Fruit fly (Drosophila melanogaster) whole organism, prepupa: Measurements from ENCODE around the gene mxc.
A peak's percentile ranks its signal among the peaks of the same experiment; 100 is the strongest.

Source experiments
- CG10631 ChIP-seq: fragments of 200-800 bp; sonication (Bioruptor generic); optimal IDR thresholded peaks from 2 replicates; lab custom pipeline; 2016; ENCODE audit warnings: missing biosample characterization, missing genetic modification characterization
- CG10669 ChIP-seq: fragments of 200-800 bp; sonication (Bioruptor generic); optimal IDR thresholded peaks from 3 replicates; lab custom pipeline; 2018; ENCODE audit warnings: missing biosample characterization, mild to moderate bottlenecking, missing genetic modification characterization, moderate library complexity
- CG11294 ChIP-seq: fragments of 200-800 bp; sonication (Bioruptor generic); IDR thresholded peaks from 2 replicates; pipeline ENCODE4 v1.3.6; 2022; ENCODE audit warnings: missing biosample characterization, missing genetic modification characterization
- CG11902 ChIP-seq: fragments of 200-800 bp; sonication (Bioruptor generic); optimal IDR thresholded peaks from 3 replicates; lab custom pipeline; 2016; ENCODE audit warnings: missing biosample characterization, missing genetic modification characterization
- CG15336 ChIP-seq: fragments of 200-800 bp; sonication (Bioruptor generic); IDR thresholded peaks from 2 replicates; pipeline ENCODE4 v1.3.6; 2022; ENCODE audit warnings: missing biosample characterization, missing genetic modification characterization
- CG1621 ChIP-seq: fragments of 200-800 bp; sonication (Bioruptor generic); optimal IDR thresholded peaks from 3 replicates; lab custom pipeline; 2018; ENCODE audit warnings: missing biosample characterization, mild to moderate bottlenecking, missing genetic modification characterization
- CG16779 ChIP-seq: fragments of 200-800 bp; sonication (Bioruptor generic); optimal IDR thresholded peaks from 3 replicates; lab custom pipeline; 2017; ENCODE audit warnings: missing biosample characterization, mild to moderate bottlenecking, missing genetic modification characterization
- CG3032 ChIP-seq: fragments of 200-800 bp; optimal IDR thresholded peaks from 2 replicates; lab custom pipeline; 2019; ENCODE audit warnings: missing biosample characterization, mild to moderate bottlenecking, missing genetic modification characterization, moderate library complexity
- CG31627 ChIP-seq: fragments of 200-800 bp; sonication (Bioruptor generic); optimal IDR thresholded peaks from 3 replicates; lab custom pipeline; 2016; ENCODE audit warnings: missing biosample characterization, missing genetic modification characterization
- CG32006 ChIP-seq: fragments of 200-800 bp; sonication (Bioruptor generic); optimal IDR thresholded peaks from 3 replicates; lab custom pipeline; 2017; ENCODE audit warnings: missing biosample characterization, mild to moderate bottlenecking, missing genetic modification characterization
- CG34406 ChIP-seq: fragments of 200-800 bp; sonication (Bioruptor generic); optimal IDR thresholded peaks from 3 replicates; lab custom pipeline; 2016; ENCODE audit warnings: missing biosample characterization, missing genetic modification characterization
- CG3919 ChIP-seq: fragments of 200-800 bp; sonication (Bioruptor generic); optimal IDR thresholded peaks from 3 replicates; lab custom pipeline; 2016; ENCODE audit warnings: missing biosample characterization, missing genetic modification characterization
- CG4318 ChIP-seq: fragments of 200-800 bp; sonication (Bioruptor generic); optimal IDR thresholded peaks from 3 replicates; lab custom pipeline; 2017; ENCODE audit warnings: missing biosample characterization, mild to moderate bottlenecking, missing genetic modification characterization
- CG6163 ChIP-seq: fragments of 200-800 bp; sonication (Bioruptor generic); IDR thresholded peaks from 3 replicates; pipeline ENCODE4 v1.3.6; 2022; ENCODE audit warnings: missing biosample characterization, missing genetic modification characterization
- CG6276 ChIP-seq: fragments of 200-800 bp; sonication (Bioruptor generic); optimal IDR thresholded peaks from 2 replicates; lab custom pipeline; 2017; ENCODE audit warnings: missing biosample characterization, mild to moderate bottlenecking, missing genetic modification characterization
- CG6792 ChIP-seq: fragments of 200-800 bp; sonication (Bioruptor generic); optimal IDR thresholded peaks from 3 replicates; lab custom pipeline; 2016; ENCODE audit warnings: missing biosample characterization, missing genetic modification characterization
- CG6808 ChIP-seq: fragments of 200-800 bp; sonication (Bioruptor generic); optimal IDR thresholded peaks from 3 replicates; lab custom pipeline; 2017; ENCODE audit warnings: missing biosample characterization, missing genetic modification characterization, mild to moderate bottlenecking, moderate library complexity, missing genetic modification reagents
- CG6854 ChIP-seq: fragments of 200-800 bp; sonication (Bioruptor generic); optimal IDR thresholded peaks from 2 replicates; lab custom pipeline; 2017; ENCODE audit warnings: missing biosample characterization, mild to moderate bottlenecking, missing genetic modification characterization
- CG7368 ChIP-seq: fragments of 200-800 bp; sonication (Bioruptor generic); optimal IDR thresholded peaks from 3 replicates; lab custom pipeline; 2016; ENCODE audit warnings: missing biosample characterization, missing genetic modification characterization
- CG8119 ChIP-seq: fragments of 200-800 bp; sonication (Bioruptor generic); IDR thresholded peaks from 3 replicates; pipeline ENCODE4 v1.3.6; 2022; ENCODE audit warnings: missing biosample characterization, missing genetic modification characterization
- CG9139 ChIP-seq: fragments of 200-800 bp; sonication (Bioruptor generic); optimal IDR thresholded peaks from 3 replicates; lab custom pipeline; 2017; ENCODE audit warnings: missing biosample characterization, mild to moderate bottlenecking, missing genetic modification characterization
- Eip78C ChIP-seq: fragments of 200-800 bp; sonication (Bioruptor generic); peaks from one replicate; lab custom pipeline; 2016; ENCODE audit warnings: missing biosample characterization, missing genetic modification characterization
- Ets21C ChIP-seq: fragments of 200-800 bp; sonication (Bioruptor generic); optimal IDR thresholded peaks from 3 replicates; lab custom pipeline; 2016; ENCODE audit warnings: missing biosample characterization, missing genetic modification characterization
- Ets96B ChIP-seq: fragments of 200-800 bp; optimal IDR thresholded peaks from 2 replicates; lab custom pipeline; 2019; ENCODE audit warnings: missing biosample characterization, mild to moderate bottlenecking, missing genetic modification characterization, moderate library complexity
- Gug ChIP-seq: fragments of 200-800 bp; sonication (Bioruptor generic); IDR thresholded peaks from 2 replicates; pipeline ENCODE4 v1.3.6; 2022; ENCODE audit warnings: missing biosample characterization, missing genetic modification characterization
- Hr38 ChIP-seq: sonication (Bioruptor generic); optimal IDR thresholded peaks from 2 replicates; lab custom pipeline; 2016; ENCODE audit warnings: missing biosample characterization, missing genetic modification characterization
- Hr4 ChIP-seq: fragments of 200-800 bp; sonication (Bioruptor generic); optimal IDR thresholded peaks from 3 replicates; lab custom pipeline; 2016; ENCODE audit warnings: missing biosample characterization, missing genetic modification characterization
- Lpt ChIP-seq: fragments of 200-800 bp; sonication (Bioruptor generic); optimal IDR thresholded peaks from 3 replicates; lab custom pipeline; 2016; ENCODE audit warnings: missing biosample characterization, missing genetic modification characterization
- OdsH ChIP-seq: fragments of 200-800 bp; sonication (Bioruptor generic); optimal IDR thresholded peaks from 3 replicates; lab custom pipeline; 2016; ENCODE audit warnings: missing biosample characterization, missing genetic modification characterization
- Smox ChIP-seq: fragments of 200-800 bp; sonication (Bioruptor generic); optimal IDR thresholded peaks from 3 replicates; lab custom pipeline; 2016; ENCODE audit warnings: missing biosample characterization, missing genetic modification characterization
- Sox102F ChIP-seq: fragments of 200-800 bp; sonication (Bioruptor generic); optimal IDR thresholded peaks from 2 replicates; lab custom pipeline; 2016; ENCODE audit warnings: missing biosample characterization, mild to moderate bottlenecking, missing genetic modification characterization
- Sox14 ChIP-seq: fragments of 200-800 bp; sonication (Bioruptor generic); optimal IDR thresholded peaks from 3 replicates; lab custom pipeline; 2016; ENCODE audit warnings: missing biosample characterization, missing genetic modification characterization
- Sox15 ChIP-seq: fragments of 200-800 bp; sonication (Bioruptor generic); optimal IDR thresholded peaks from 3 replicates; lab custom pipeline; 2016; ENCODE audit warnings: missing biosample characterization, missing genetic modification characterization
- achi ChIP-seq: fragments of 200-800 bp; sonication (Bioruptor generic); optimal IDR thresholded peaks from 3 replicates; lab custom pipeline; 2016; ENCODE audit warnings: missing biosample characterization, missing genetic modification characterization
- acj6 ChIP-seq: fragments of 200-800 bp; sonication (Bioruptor generic); optimal IDR thresholded peaks from 3 replicates; lab custom pipeline; 2016; ENCODE audit warnings: missing biosample characterization, missing genetic modification characterization
- cyc ChIP-seq: fragments of 200-800 bp; sonication (Bioruptor generic); optimal IDR thresholded peaks from 3 replicates; lab custom pipeline; 2016; ENCODE audit warnings: missing biosample characterization, missing genetic modification characterization
- dac ChIP-seq: fragments of 200-800 bp; sonication (Bioruptor generic); optimal IDR thresholded peaks from 2 replicates; lab custom pipeline; 2017; ENCODE audit warnings: missing biosample characterization, mild to moderate bottlenecking, missing genetic modification characterization
- dsx ChIP-seq: fragments of 200-800 bp; optimal IDR thresholded peaks from 3 replicates; lab custom pipeline; 2019; ENCODE audit warnings: missing biosample characterization, mild to moderate bottlenecking, missing genetic modification characterization, moderate library complexity; ENCODE audit not compliant: poor library complexity, severe bottlenecking
- eg ChIP-seq: fragments of 200-800 bp; sonication (Bioruptor generic); IDR thresholded peaks from 3 replicates; pipeline ENCODE4 v1.3.6; 2022; ENCODE audit warnings: missing biosample characterization, missing genetic modification characterization
- fd85E ChIP-seq: fragments of 200-800 bp; sonication (Bioruptor generic); optimal IDR thresholded peaks from 3 replicates; lab custom pipeline; 2016; ENCODE audit warnings: missing biosample characterization, missing genetic modification characterization
- lz ChIP-seq: fragments of 200-800 bp; sonication (Bioruptor generic); optimal IDR thresholded peaks from 3 replicates; lab custom pipeline; 2016; ENCODE audit warnings: missing biosample characterization, missing genetic modification characterization
- net ChIP-seq: fragments of 200-800 bp; sonication (Bioruptor generic); optimal IDR thresholded peaks from 3 replicates; lab custom pipeline; 2016; ENCODE audit warnings: missing biosample characterization, missing genetic modification characterization
- pdm3 ChIP-seq: fragments of 200-800 bp; sonication (Bioruptor generic); optimal IDR thresholded peaks from 3 replicates; lab custom pipeline; 2016; ENCODE audit warnings: missing biosample characterization, missing genetic modification characterization
- spab ChIP-seq: fragments of 200-800 bp; sonication (Bioruptor generic); optimal IDR thresholded peaks from 2 replicates; lab custom pipeline; 2017; ENCODE audit warnings: missing biosample characterization, mild to moderate bottlenecking, missing genetic modification characterization, missing genetic modification reagents
- svp ChIP-seq: fragments of 200-800 bp; sonication (Bioruptor generic); peaks from one replicate; lab custom pipeline; 2016; ENCODE audit warnings: missing biosample characterization, missing genetic modification characterization
- topi ChIP-seq: fragments of 200-800 bp; sonication (Bioruptor generic); optimal IDR thresholded peaks from 3 replicates; lab custom pipeline; 2016; ENCODE audit warnings: missing biosample characterization, missing genetic modification characterization
- vri ChIP-seq: fragments of 200-800 bp; sonication (Bioruptor generic); optimal IDR thresholded peaks from 3 replicates; lab custom pipeline; 2016; ENCODE audit warnings: missing biosample characterization, mild to moderate bottlenecking, missing genetic modification characterization

The mxc gene

dm6 chrX:9210787-9211186 is 32.5 kb downstream of the mxc start, which contains the start of gene SmydA-9:
SmydA-9 (minus strand) TSS chrX:9210887.
- no peak for TF ChIP-seq CG11902 (GFP tag; lab: Kevin White, UChicago)
- TF ChIP-seq svp (GFP tag; lab: Kevin White, UChicago) = peak; percentile 23
- TF ChIP-seq pdm3 (GFP tag; lab: Kevin White, UChicago) = no peak
- peak; percentile 30 for TF ChIP-seq Eip78C (GFP tag; lab: Kevin White, UChicago)
- no peak for TF ChIP-seq CG16779 (tag; lab: Kevin White, UChicago)
- TF ChIP-seq dsx = no peak
- peak; percentile 10 for TF ChIP-seq topi (GFP tag; lab: Kevin White, UChicago)
- no peak for TF ChIP-seq lz

dm6 chrX:9201866-9202681 is 41.2 kb downstream of the mxc start:
- TF ChIP-seq svp (GFP tag; lab: Kevin White, UChicago) = peak; percentile 48
- no peak for TF ChIP-seq fd85E (GFP tag; lab: Kevin White, UChicago)
- peak; percentile 16 for TF ChIP-seq acj6
- TF ChIP-seq CG1621 (tag; lab: Kevin White, UChicago) = peak; percentile 54
- no peak for TF ChIP-seq CG11902 (GFP tag; lab: Kevin White, UChicago)
- peak; percentile 42 for TF ChIP-seq CG3919 (GFP tag; lab: Kevin White, UChicago)
- TF ChIP-seq Sox102F (GFP tag; lab: Kevin White, UChicago) = peak; percentile 5
- TF ChIP-seq CG7368 (GFP tag; lab: Kevin White, UChicago) = no peak
- TF ChIP-seq CG10669 (GFP tag; lab: Kevin White, UChicago) = peak; percentile 44
- peak; percentile 2 for TF ChIP-seq OdsH (GFP tag; lab: Kevin White, UChicago)
- peak; percentile 52 for TF ChIP-seq Eip78C (GFP tag; lab: Kevin White, UChicago)
- no peak for TF ChIP-seq Sox15
- TF ChIP-seq Gug = peak; percentile 47; the same call in 1 of the 2 replicates
- peak; percentile 37 for TF ChIP-seq CG34406 (GFP tag; lab: Kevin White, UChicago)
- TF ChIP-seq CG10631 (GFP tag; lab: Kevin White, UChicago) = peak; percentile 25
- TF ChIP-seq vri (GFP tag; lab: Kevin White, UChicago) = peak; percentile 1
- peak; percentile 54 for TF ChIP-seq CG4318
- no peak for TF ChIP-seq cyc (GFP tag; lab: Kevin White, UChicago)
- TF ChIP-seq CG8119 (GFP tag; lab: Robert Waterston, UW) = peak; percentile 64; the same call in 2 of the 3 replicates
- peak; percentile 38 for TF ChIP-seq pdm3 (GFP tag; lab: Kevin White, UChicago)
- TF ChIP-seq CG31627 = no peak
- no peak for TF ChIP-seq Smox (GFP tag; lab: Kevin White, UChicago)
- TF ChIP-seq dac (GFP tag; lab: Kevin White, UChicago) = peak; percentile 57
- TF ChIP-seq net (GFP tag; lab: Kevin White, UChicago) = no peak
- TF ChIP-seq CG16779 (tag; lab: Kevin White, UChicago) = peak; percentile 27
- TF ChIP-seq CG6808 (GFP tag; lab: Kevin White, UChicago) = peak; percentile 18
- TF ChIP-seq CG3032 (tag; lab: Kevin White, UChicago) = peak; percentile 48
- TF ChIP-seq Ets96B (tag; lab: Kevin White, UChicago) = peak; percentile 63
- TF ChIP-seq CG6276 (GFP tag; lab: Kevin White, UChicago) = peak; percentile 70
- TF ChIP-seq CG11294 (GFP tag; lab: Robert Waterston, UW) = peak; percentile 82
- TF ChIP-seq eg = peak; percentile 83
- TF ChIP-seq achi (GFP tag; lab: Kevin White, UChicago) = peak; percentile 47
- no peak for TF ChIP-seq Sox14
- TF ChIP-seq CG6163 = peak; percentile 76
- TF ChIP-seq CG9139 (GFP tag; lab: Kevin White, UChicago) = no peak
- peak; percentile 54 for TF ChIP-seq dsx
- no peak for TF ChIP-seq Ets21C (GFP tag; lab: Kevin White, UChicago)
- TF ChIP-seq Hr38 = no peak
- TF ChIP-seq Lpt (GFP tag; lab: Kevin White, UChicago) = no peak
- peak; percentile 20 for TF ChIP-seq spab
- TF ChIP-seq topi (GFP tag; lab: Kevin White, UChicago) = no peak
- peak; percentile 67 for TF ChIP-seq CG32006 (GFP tag; lab: Kevin White, UChicago)
- TF ChIP-seq CG15336 = peak; percentile 66
- no peak for TF ChIP-seq CG6854 (GFP tag; lab: Kevin White, UChicago)
- TF ChIP-seq CG6792 (GFP tag; lab: Kevin White, UChicago) = peak; percentile 13
- peak; percentile 10 for TF ChIP-seq lz
- peak; percentile 16 for TF ChIP-seq Hr4
